Fruit fly (Drosophila melanogaster) whole organism, prepupa: Measurements from ENCODE around the gene CG34409.
A peak's percentile ranks its signal among the peaks of the same experiment; 100 is the strongest.

Source experiments
- CG10631 ChIP-seq: fragments of 200-800 bp; sonication (Bioruptor generic); optimal IDR thresholded peaks from 2 replicates; lab custom pipeline; 2016; ENCODE audit warnings: missing biosample characterization, missing genetic modification characterization
- CG10669 ChIP-seq: fragments of 200-800 bp; sonication (Bioruptor generic); optimal IDR thresholded peaks from 3 replicates; lab custom pipeline; 2018; ENCODE audit warnings: missing biosample characterization, mild to moderate bottlenecking, missing genetic modification characterization, moderate library complexity
- CG11294 ChIP-seq: fragments of 200-800 bp; sonication (Bioruptor generic); IDR thresholded peaks from 2 replicates; pipeline ENCODE4 v1.3.6; 2022; ENCODE audit warnings: missing biosample characterization, missing genetic modification characterization
- CG15336 ChIP-seq: fragments of 200-800 bp; sonication (Bioruptor generic); IDR thresholded peaks from 2 replicates; pipeline ENCODE4 v1.3.6; 2022; ENCODE audit warnings: missing biosample characterization, missing genetic modification characterization
- CG16779 ChIP-seq: fragments of 200-800 bp; sonication (Bioruptor generic); optimal IDR thresholded peaks from 3 replicates; lab custom pipeline; 2017; ENCODE audit warnings: missing biosample characterization, mild to moderate bottlenecking, missing genetic modification characterization
- CG3032 ChIP-seq: fragments of 200-800 bp; optimal IDR thresholded peaks from 2 replicates; lab custom pipeline; 2019; ENCODE audit warnings: missing biosample characterization, mild to moderate bottlenecking, missing genetic modification characterization, moderate library complexity
- CG31627 ChIP-seq: fragments of 200-800 bp; sonication (Bioruptor generic); optimal IDR thresholded peaks from 3 replicates; lab custom pipeline; 2016; ENCODE audit warnings: missing biosample characterization, missing genetic modification characterization
- CG3919 ChIP-seq: fragments of 200-800 bp; sonication (Bioruptor generic); optimal IDR thresholded peaks from 3 replicates; lab custom pipeline; 2016; ENCODE audit warnings: missing biosample characterization, missing genetic modification characterization
- CG4318 ChIP-seq: fragments of 200-800 bp; sonication (Bioruptor generic); optimal IDR thresholded peaks from 3 replicates; lab custom pipeline; 2017; ENCODE audit warnings: missing biosample characterization, mild to moderate bottlenecking, missing genetic modification characterization
- CG6163 ChIP-seq: fragments of 200-800 bp; sonication (Bioruptor generic); IDR thresholded peaks from 3 replicates; pipeline ENCODE4 v1.3.6; 2022; ENCODE audit warnings: missing biosample characterization, missing genetic modification characterization
- CG6276 ChIP-seq: fragments of 200-800 bp; sonication (Bioruptor generic); optimal IDR thresholded peaks from 2 replicates; lab custom pipeline; 2017; ENCODE audit warnings: missing biosample characterization, mild to moderate bottlenecking, missing genetic modification characterization
- CG6792 ChIP-seq: fragments of 200-800 bp; sonication (Bioruptor generic); optimal IDR thresholded peaks from 3 replicates; lab custom pipeline; 2016; ENCODE audit warnings: missing biosample characterization, missing genetic modification characterization
- CG6808 ChIP-seq: fragments of 200-800 bp; sonication (Bioruptor generic); optimal IDR thresholded peaks from 3 replicates; lab custom pipeline; 2017; ENCODE audit warnings: missing biosample characterization, missing genetic modification characterization, mild to moderate bottlenecking, moderate library complexity, missing genetic modification reagents
- CG6854 ChIP-seq: fragments of 200-800 bp; sonication (Bioruptor generic); optimal IDR thresholded peaks from 2 replicates; lab custom pipeline; 2017; ENCODE audit warnings: missing biosample characterization, mild to moderate bottlenecking, missing genetic modification characterization
- CG7368 ChIP-seq: fragments of 200-800 bp; sonication (Bioruptor generic); optimal IDR thresholded peaks from 3 replicates; lab custom pipeline; 2016; ENCODE audit warnings: missing biosample characterization, missing genetic modification characterization
- CG8119 ChIP-seq: fragments of 200-800 bp; sonication (Bioruptor generic); IDR thresholded peaks from 3 replicates; pipeline ENCODE4 v1.3.6; 2022; ENCODE audit warnings: missing biosample characterization, missing genetic modification characterization
- CG8319 ChIP-seq: fragments of 200-800 bp; sonication (Bioruptor generic); optimal IDR thresholded peaks from 3 replicates; lab custom pipeline; 2016; ENCODE audit warnings: missing biosample characterization, missing genetic modification characterization
- Eip75B ChIP-seq: fragments of 200-800 bp; sonication (Bioruptor generic); optimal IDR thresholded peaks from 3 replicates; lab custom pipeline; 2016; ENCODE audit warnings: missing biosample characterization, missing genetic modification characterization
- Eip78C ChIP-seq: fragments of 200-800 bp; sonication (Bioruptor generic); peaks from one replicate; lab custom pipeline; 2016; ENCODE audit warnings: missing biosample characterization, missing genetic modification characterization
- Eip93F ChIP-seq: fragments of 200-800 bp; sonication (Bioruptor generic); optimal IDR thresholded peaks from 2 replicates; lab custom pipeline; 2016; ENCODE audit warnings: missing biosample characterization, mild to moderate bottlenecking, missing genetic modification characterization
- Gug ChIP-seq: fragments of 200-800 bp; sonication (Bioruptor generic); IDR thresholded peaks from 2 replicates; pipeline ENCODE4 v1.3.6; 2022; ENCODE audit warnings: missing biosample characterization, missing genetic modification characterization
- Hr39 ChIP-seq: fragments of 200-800 bp; sonication (Bioruptor generic); optimal IDR thresholded peaks from 2 replicates; lab custom pipeline; 2016; ENCODE audit warnings: missing biosample characterization, missing genetic modification characterization
- Lpt ChIP-seq: fragments of 200-800 bp; sonication (Bioruptor generic); optimal IDR thresholded peaks from 3 replicates; lab custom pipeline; 2016; ENCODE audit warnings: missing biosample characterization, missing genetic modification characterization
- Met ChIP-seq: fragments of 200-800 bp; sonication (Bioruptor generic); optimal IDR thresholded peaks from 3 replicates; lab custom pipeline; 2016; ENCODE audit warnings: missing biosample characterization, missing genetic modification characterization
- OdsH ChIP-seq: fragments of 200-800 bp; sonication (Bioruptor generic); optimal IDR thresholded peaks from 3 replicates; lab custom pipeline; 2016; ENCODE audit warnings: missing biosample characterization, missing genetic modification characterization
- Smox ChIP-seq: fragments of 200-800 bp; sonication (Bioruptor generic); optimal IDR thresholded peaks from 3 replicates; lab custom pipeline; 2016; ENCODE audit warnings: missing biosample characterization, missing genetic modification characterization
- Sox102F ChIP-seq: fragments of 200-800 bp; sonication (Bioruptor generic); optimal IDR thresholded peaks from 2 replicates; lab custom pipeline; 2016; ENCODE audit warnings: missing biosample characterization, mild to moderate bottlenecking, missing genetic modification characterization
- achi ChIP-seq: fragments of 200-800 bp; sonication (Bioruptor generic); optimal IDR thresholded peaks from 3 replicates; lab custom pipeline; 2016; ENCODE audit warnings: missing biosample characterization, missing genetic modification characterization
- acj6 ChIP-seq: fragments of 200-800 bp; sonication (Bioruptor generic); optimal IDR thresholded peaks from 3 replicates; lab custom pipeline; 2016; ENCODE audit warnings: missing biosample characterization, missing genetic modification characterization
- cyc ChIP-seq: fragments of 200-800 bp; sonication (Bioruptor generic); optimal IDR thresholded peaks from 3 replicates; lab custom pipeline; 2016; ENCODE audit warnings: missing biosample characterization, missing genetic modification characterization
- dac ChIP-seq: fragments of 200-800 bp; sonication (Bioruptor generic); optimal IDR thresholded peaks from 2 replicates; lab custom pipeline; 2017; ENCODE audit warnings: missing biosample characterization, mild to moderate bottlenecking, missing genetic modification characterization
- dsx ChIP-seq: fragments of 200-800 bp; optimal IDR thresholded peaks from 3 replicates; lab custom pipeline; 2019; ENCODE audit warnings: missing biosample characterization, mild to moderate bottlenecking, missing genetic modification characterization, moderate library complexity; ENCODE audit not compliant: poor library complexity, severe bottlenecking
- eg ChIP-seq: fragments of 200-800 bp; sonication (Bioruptor generic); IDR thresholded peaks from 3 replicates; pipeline ENCODE4 v1.3.6; 2022; ENCODE audit warnings: missing biosample characterization, missing genetic modification characterization
- esn ChIP-seq: fragments of 200-800 bp; sonication (Bioruptor generic); optimal IDR thresholded peaks from 2 replicates; lab custom pipeline; 2016; ENCODE audit warnings: missing biosample characterization, mild to moderate bottlenecking, missing genetic modification characterization, moderate library complexity
- fd59A ChIP-seq: fragments of 200-800 bp; sonication (Bioruptor generic); optimal IDR thresholded peaks from 2 replicates; lab custom pipeline; 2017; ENCODE audit warnings: missing biosample characterization, mild to moderate bottlenecking, missing genetic modification characterization, missing genetic modification reagents
- fd85E ChIP-seq: fragments of 200-800 bp; sonication (Bioruptor generic); optimal IDR thresholded peaks from 3 replicates; lab custom pipeline; 2016; ENCODE audit warnings: missing biosample characterization, missing genetic modification characterization
- fkh ChIP-seq: fragments of 200-800 bp; sonication (Bioruptor generic); optimal IDR thresholded peaks from 3 replicates; lab custom pipeline; 2017; ENCODE audit warnings: missing biosample characterization, mild to moderate bottlenecking, missing genetic modification characterization, moderate library complexity
- net ChIP-seq: fragments of 200-800 bp; sonication (Bioruptor generic); optimal IDR thresholded peaks from 3 replicates; lab custom pipeline; 2016; ENCODE audit warnings: missing biosample characterization, missing genetic modification characterization
- pdm3 ChIP-seq: fragments of 200-800 bp; sonication (Bioruptor generic); optimal IDR thresholded peaks from 3 replicates; lab custom pipeline; 2016; ENCODE audit warnings: missing biosample characterization, missing genetic modification characterization
- salr ChIP-seq, 2 experiments: fragments of 200-800 bp; sonication (Bioruptor generic); optimal IDR thresholded peaks; 3 replicates each; lab custom pipeline; 2016 to 2018; ENCODE audit warnings: missing biosample characterization in 2 of 2, missing genetic modification characterization in 2 of 2, mild to moderate bottlenecking in 1 of 2
- spab ChIP-seq: fragments of 200-800 bp; sonication (Bioruptor generic); optimal IDR thresholded peaks from 2 replicates; lab custom pipeline; 2017; ENCODE audit warnings: missing biosample characterization, mild to moderate bottlenecking, missing genetic modification characterization, missing genetic modification reagents
- ss ChIP-seq, 2 experiments: fragments of 200-800 bp; sonication (Bioruptor generic); optimal IDR thresholded peaks; 2 replicates in 1 of 2; 3 replicates in 1 of 2; lab custom pipeline; 2017 to 2018; ENCODE audit warnings: mild to moderate bottlenecking in 2 of 2, missing biosample characterization in 2 of 2, missing genetic modification characterization in 2 of 2, moderate library complexity in 1 of 2
- svp ChIP-seq: fragments of 200-800 bp; sonication (Bioruptor generic); peaks from one replicate; lab custom pipeline; 2016; ENCODE audit warnings: missing biosample characterization, missing genetic modification characterization
- vri ChIP-seq: fragments of 200-800 bp; sonication (Bioruptor generic); optimal IDR thresholded peaks from 3 replicates; lab custom pipeline; 2016; ENCODE audit warnings: missing biosample characterization, mild to moderate bottlenecking, missing genetic modification characterization

The CG34409 gene

dm6 chr3R:9754487-9754886, 8.3 kb upstream of the CG34409 start, which contains the start of gene Tti1:
Gene Tti1, minus strand, starts transcription at chr3R:9754686.
- no peak for TF ChIP-seq vri (GFP tag; lab: Kevin White, UChicago)
- no peak for TF ChIP-seq CG6163 (GFP tag; lab: Robert Waterston, UW)
- no peak for TF ChIP-seq CG8319 (GFP tag; lab: Kevin White, UChicago)
- no peak for TF ChIP-seq fkh (GFP tag; lab: Kevin White, UChicago)
- no peak for TF ChIP-seq CG10669
- no peak for TF ChIP-seq Eip78C (GFP tag; lab: Kevin White, UChicago)
- TF ChIP-seq CG3919 (GFP tag; lab: Kevin White, UChicago), result no peak
- TF ChIP-seq CG6854 (GFP tag; lab: Kevin White, UChicago), result no peak
- TF ChIP-seq Eip93F, result no peak
- no peak for TF ChIP-seq CG16779
- TF ChIP-seq CG15336 (GFP tag; lab: Robert Waterston, UW), result no peak
- TF ChIP-seq Eip75B (GFP tag; lab: Kevin White, UChicago), result no peak
- TF ChIP-seq fd85E, result no peak
- no peak for TF ChIP-seq ss (GFP tag; optimal IDR thresholded peaks at IDR 0.05; lab: Kevin White, UChicago)
- TF ChIP-seq esn, result no peak
- no peak for TF ChIP-seq OdsH (GFP tag; lab: Kevin White, UChicago)

dm6 chr3R:9747900-9748663, 1.9 kb upstream of the CG34409 start:
- TF ChIP-seq CG10631, result no peak
- TF ChIP-seq Smox, result no peak
- no peak for TF ChIP-seq spab
- TF ChIP-seq achi (GFP tag; lab: Kevin White, UChicago), result no peak
- no peak for TF ChIP-seq Lpt (GFP tag; lab: Kevin White, UChicago)
- TF ChIP-seq net, result no peak
- no peak for TF ChIP-seq CG11294 (GFP tag; lab: Robert Waterston, UW)
- no peak for TF ChIP-seq CG6276 (GFP tag; lab: Kevin White, UChicago)
- no peak for TF ChIP-seq CG6808 (GFP tag; lab: Kevin White, UChicago)
- no peak for TF ChIP-seq Sox102F (GFP tag; lab: Kevin White, UChicago)

dm6 chr3R:9747875-9747899, 1.5 kb upstream of the CG34409 start, which contains the start of gene PpD3:
Gene PpD3, plus strand, starts transcription at chr3R:9747875.
- TF ChIP-seq CG7368 (GFP tag; lab: Kevin White, UChicago), result no peak
- TF ChIP-seq achi (GFP tag; lab: Kevin White, UChicago), result no peak
- no peak for TF ChIP-seq Gug (GFP tag; lab: Robert Waterston, UW)
- no peak for TF ChIP-seq Eip78C (GFP tag; lab: Kevin White, UChicago)
- no peak for TF ChIP-seq CG6276 (GFP tag; lab: Kevin White, UChicago)
- TF ChIP-seq Eip93F, result no peak
- TF ChIP-seq fkh (GFP tag; lab: Kevin White, UChicago), result no peak
- TF ChIP-seq esn, result no peak
- TF ChIP-seq fd59A, result no peak
- no peak for TF ChIP-seq CG3032 (tag; lab: Kevin White, UChicago)
- no peak for TF ChIP-seq CG8319 (GFP tag; lab: Kevin White, UChicago)
- TF ChIP-seq CG3919 (GFP tag; lab: Kevin White, UChicago), result no peak
- no peak for TF ChIP-seq pdm3 (GFP tag; lab: Kevin White, UChicago)
- TF ChIP-seq salr (GFP tag; optimal IDR thresholded peaks at IDR 0.05; lab: Kevin White, UChicago), result no peak
- no peak for TF ChIP-seq dsx (GFP tag; lab: Kevin White, UChicago)
- TF ChIP-seq net, result no peak
- no peak for TF ChIP-seq OdsH (GFP tag; lab: Kevin White, UChicago)

dm6 chr3R:9747272-9747874, 1.2 kb upstream of the CG34409 start, which contains the start of gene CG12948:
Gene CG12948, minus strand, starts transcription at chr3R:9747744.
- peak; percentile 49 for TF ChIP-seq CG6792
- TF ChIP-seq acj6 (GFP tag; lab: Kevin White, UChicago), result no peak
- TF ChIP-seq cyc (GFP tag; lab: Kevin White, UChicago), result no peak
- no peak for TF ChIP-seq achi (GFP tag; lab: Kevin White, UChicago)
- peak; percentile 48; the same call in 1 of the 3 replicates for TF ChIP-seq CG8119
- TF ChIP-seq dsx (GFP tag; lab: Kevin White, UChicago), result no peak
- no peak for TF ChIP-seq CG6163 (GFP tag; lab: Robert Waterston, UW)
- TF ChIP-seq CG8319 (GFP tag; lab: Kevin White, UChicago), result no peak
- no peak for TF ChIP-seq Hr39 (GFP tag; lab: Kevin White, UChicago)
- no peak for TF ChIP-seq Met (GFP tag; lab: Kevin White, UChicago)
- 0 out of 2 replicates have a peak, but pooled peaks have one; percentile 14 for TF ChIP-seq Gug (GFP tag; lab: Robert Waterston, UW)
- no peak for TF ChIP-seq vri (GFP tag; lab: Kevin White, UChicago)
- TF ChIP-seq Eip78C (GFP tag; lab: Kevin White, UChicago), result peak; percentile 86
- no peak for TF ChIP-seq svp (GFP tag; lab: Kevin White, UChicago)
- TF ChIP-seq dac (GFP tag; lab: Kevin White, UChicago), result no peak
- peak; percentile 47; the same call in 2 of the 3 replicates for TF ChIP-seq eg
- TF ChIP-seq CG10669, result no peak
- peak; percentile 60 for TF ChIP-seq CG31627 (GFP tag; lab: Kevin White, UChicago)
- no peak for TF ChIP-seq CG4318
- TF ChIP-seq OdsH (GFP tag; lab: Kevin White, UChicago), result no peak
- TF ChIP-seq fd59A, result no peak
- no peak for TF ChIP-seq salr (GFP tag; optimal IDR thresholded peaks at IDR 0.05; lab: Kevin White, UChicago)
